Worm (Caenorhabditis elegans): ENCODE data around the gene cft-1.

ce11 chrV:5523260-5523659 lies 15.3 kb upstream of the cft-1 start:
- no peak for TF ChIP-seq ama-1 (optimal IDR thresholded peaks at IDR 0.05)
- no peak for TF ChIP-seq ets-7 (tag; optimal IDR thresholded peaks at IDR 0.05)
- TF ChIP-seq pes-1 (GFP tag; IDR thresholded peaks at IDR 0.05): no peak
- TF ChIP-seq hmbx-1 (tag; optimal IDR thresholded peaks at IDR 0.05): no peak
- no peak for TF ChIP-seq tbx-37 (GFP tag; conservative IDR thresholded peaks at IDR 0.05)
- no peak for TF ChIP-seq F13C5.2 (tag; optimal IDR thresholded peaks at IDR 0.05)
- TF ChIP-seq aly-1 (tag; optimal IDR thresholded peaks at IDR 0.05): no peak
- TF ChIP-seq hnd-1 (tag; optimal IDR thresholded peaks at IDR 0.05): no peak
